Worm (Caenorhabditis elegans): ENCODE measurements around the gene lgc-36.

lgc-36 gene

ce11 chrV:11304200-11304599 is 45.4 kb upstream of the lgc-36 start:
- TF ChIP-seq pag-3 (tag; optimal IDR thresholded peaks at IDR 0.05; ENCODE audit: borderline replicate concordance, insufficient read depth): no peak
- no peak for TF ChIP-seq ztf-4 (tag; optimal IDR thresholded peaks at IDR 0.05)
- no peak for TF ChIP-seq C16A3.4 (tag; optimal IDR thresholded peaks at IDR 0.05)
- no peak for TF ChIP-seq snu-23 (GFP tag; optimal IDR thresholded peaks at IDR 0.05)
- TF ChIP-seq nhr-71 (tag; optimal IDR thresholded peaks at IDR 0.05): no peak
- no peak for TF ChIP-seq ceh-82 (tag; optimal IDR thresholded peaks at IDR 0.05)
- TF ChIP-seq snpc-4 (tag; optimal IDR thresholded peaks at IDR 0.05): no peak
- no peak for TF ChIP-seq C04F5.9 (tag; optimal IDR thresholded peaks at IDR 0.05)
- no peak for TF ChIP-seq nhr-47 (tag; optimal IDR thresholded peaks at IDR 0.05)
- TF ChIP-seq fkh-4 (tag; optimal IDR thresholded peaks at IDR 0.05; ENCODE audit: borderline replicate concordance): no peak
- no peak for TF ChIP-seq nhr-85 (tag)
- no peak for TF ChIP-seq skn-1 (tag; optimal IDR thresholded peaks at IDR 0.05)
- no peak for TF ChIP-seq lin-15B (tag; optimal IDR thresholded peaks at IDR 0.05)
- no peak for TF ChIP-seq tlp-1 (tag; optimal IDR thresholded peaks at IDR 0.05)
- no peak for TF ChIP-seq irx-1 (tag; optimal IDR thresholded peaks at IDR 0.05)
- no peak for TF ChIP-seq lin-14 (GFP tag; optimal IDR thresholded peaks at IDR 0.05)

DNA sequence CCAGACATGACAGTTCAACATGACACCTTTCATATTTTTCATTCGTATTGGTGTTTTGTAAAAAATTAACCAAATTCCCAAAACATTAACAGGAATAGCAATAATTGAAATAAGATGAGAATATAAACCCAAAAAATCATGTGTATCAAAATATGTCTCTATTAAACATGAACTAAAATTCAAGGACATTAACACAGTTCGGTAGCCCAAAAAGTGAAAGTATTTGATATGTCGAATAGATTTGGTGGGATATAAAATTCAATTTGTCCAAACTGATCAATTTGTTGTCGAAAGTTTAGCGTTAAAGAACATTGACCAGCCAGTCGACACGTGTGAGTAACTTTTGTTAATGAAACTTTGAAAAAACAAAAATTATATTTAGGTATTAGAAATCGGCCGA is 43.9 kb upstream of the lgc-36 start, which contains the start of gene srh-46:
srh-46 (minus strand) TSS at position 189 of the 400 bp plus-strand sequence.
- no peak for TF ChIP-seq zag-1 (tag; optimal IDR thresholded peaks at IDR 0.05)
- TF ChIP-seq blmp-1 (tag; optimal IDR thresholded peaks at IDR 0.05): peak; percentile 89

DNA sequence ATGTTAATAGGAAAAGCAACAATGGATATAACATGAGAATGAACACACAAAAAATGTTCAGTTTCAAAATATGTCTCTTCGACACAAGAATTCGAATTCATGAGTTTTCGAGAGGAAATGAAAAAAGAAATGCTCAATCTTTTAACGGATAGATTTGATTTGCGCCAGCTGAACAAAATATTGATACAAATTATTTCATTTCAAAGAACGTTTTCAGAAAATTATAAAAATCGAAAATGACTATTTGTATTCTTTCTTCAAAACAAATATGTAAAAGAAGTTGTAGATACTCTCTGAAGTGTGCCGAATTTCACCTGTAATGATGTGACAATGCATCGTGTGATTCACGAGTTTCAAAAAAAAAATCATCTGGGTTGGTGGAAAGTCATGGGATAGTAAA is 41.7 kb upstream of the lgc-36 start, which contains the start of gene srh-47:
srh-47 (minus strand) TSS at position 101 of the 400 bp plus-strand sequence.
- TF ChIP-seq ets-5 (GFP tag; IDR thresholded peaks at IDR 0.05) (no peak), nhr-47 (tag; optimal IDR thresholded peaks at IDR 0.05) (no peak), sup-37 (GFP tag; optimal IDR thresholded peaks at IDR 0.05) (no peak), unc-98 (GFP tag; IDR thresholded peaks at IDR 0.05) (no peak), ceh-8 (GFP tag; optimal IDR thresholded peaks at IDR 0.05) (no peak), nhr-84 (tag; optimal IDR thresholded peaks at IDR 0.05) (no peak)

ce11 chrV:11299406-11299805 is 40.6 kb upstream of the lgc-36 start:
- TF ChIP-seq jun-1 (tag; optimal IDR thresholded peaks at IDR 0.05) (peak; percentile 54), lin-39 (tag; optimal IDR thresholded peaks at IDR 0.05) (no peak)

DNA sequence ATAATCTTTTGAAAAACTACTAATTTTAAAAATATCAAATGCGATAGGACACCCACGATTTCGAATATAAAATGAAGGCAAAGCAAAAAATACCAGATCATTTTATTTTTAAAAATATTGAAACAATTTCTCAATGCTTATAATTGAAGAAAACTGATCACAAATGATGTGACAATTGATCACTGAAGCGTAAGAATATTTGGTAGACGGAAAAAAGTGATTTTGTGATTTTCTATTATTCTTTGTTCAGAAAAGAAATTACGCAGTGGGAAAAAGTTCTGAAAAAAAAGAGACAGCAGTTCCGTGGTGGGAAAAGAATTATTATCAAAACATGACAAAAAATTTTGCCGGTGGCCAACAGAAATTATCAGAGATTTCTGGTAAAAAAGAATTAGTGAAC is 39.8 kb upstream of the lgc-36 start, which contains the start of gene T03F7.5:
T03F7.5 (minus strand) TSS at position 101 of the 400 bp plus-strand sequence.
- no peak for TF ChIP-seq nhr-11 (tag; optimal IDR thresholded peaks at IDR 0.05)
- TF ChIP-seq efl-3 (GFP tag; optimal IDR thresholded peaks at IDR 0.05): no peak
- no peak for TF ChIP-seq efl-1 (optimal IDR thresholded peaks at IDR 0.05)
- TF ChIP-seq efl-1 (GFP tag; optimal IDR thresholded peaks at IDR 0.05 in 1 of 2): peak in 1 of 2 experiments; percentile 7

DNA sequence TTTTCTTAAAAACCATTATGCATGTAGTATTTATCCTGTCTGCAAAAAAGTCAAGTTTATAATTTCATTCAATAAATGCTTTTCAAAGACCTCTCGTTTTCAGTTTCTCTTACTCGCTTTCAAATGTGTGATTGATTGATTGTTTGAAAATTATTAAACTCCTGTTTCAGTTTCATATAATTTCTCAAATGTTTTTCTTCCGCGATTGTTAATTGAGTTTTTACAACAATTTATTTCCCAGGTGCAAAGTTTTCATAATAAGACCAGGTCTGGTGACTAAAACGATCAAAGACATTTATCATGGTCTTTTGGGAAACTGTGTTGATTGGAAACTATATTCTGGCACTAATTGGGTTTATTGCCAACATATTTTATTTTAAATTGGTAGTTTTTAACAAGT is 35.6 kb upstream of the lgc-36 start, which contains the start of gene T03F7.6:
T03F7.6 (plus strand) TSS at position 301 of the 400 bp plus-strand sequence.
- TF ChIP-seq nhr-47 (tag; optimal IDR thresholded peaks at IDR 0.05) (no peak), zag-1 (tag; optimal IDR thresholded peaks at IDR 0.05) (no peak), mep-1 (tag; optimal IDR thresholded peaks at IDR 0.05) (no peak), lin-13 (GFP tag; optimal IDR thresholded peaks at IDR 0.05) (no peak), C04F5.9 (tag; optimal IDR thresholded peaks at IDR 0.05) (no peak), rnt-1 (tag; optimal IDR thresholded peaks at IDR 0.05) (no peak), hpl-2 (GFP tag; optimal IDR thresholded peaks at IDR 0.05) (no peak), Y116A8C.19 (tag; optimal IDR thresholded peaks at IDR 0.05; ENCODE audit: borderline replicate concordance) (no peak), tlp-1 (tag; optimal IDR thresholded peaks at IDR 0.05) (no peak), unc-86 (tag; optimal IDR thresholded peaks at IDR 0.05) (no peak), grh-1 (GFP tag; IDR thresholded peaks at IDR 0.05) (no peak), skn-1 (tag; optimal IDR thresholded peaks at IDR 0.05) (no peak), nhr-77 (tag; optimal IDR thresholded peaks at IDR 0.05) (no peak), lin-14 (GFP tag; optimal IDR thresholded peaks at IDR 0.05) (no peak), unc-62 (GFP tag; optimal IDR thresholded peaks at IDR 0.05) (no peak), sup-37 (GFP tag; optimal IDR thresholded peaks at IDR 0.05) (no peak)

Measured in whole organism, L1 larva.